Worm (Caenorhabditis elegans) whole organism, young adult: Measurements from ENCODE around the gene F43C11.10.

Experiments
- B0261.1 ChIP-seq: sonication (generic microtip); optimal IDR thresholded peaks from 2 replicates; lab custom pipeline; 2016; ENCODE audit warnings: mild to moderate bottlenecking, missing genetic modification characterization, moderate library complexity, missing compliant biosample characterization
- C06A6.2 ChIP-seq: fragments of 200-800 bp; sonication (Bioruptor generic); conservative IDR thresholded peaks from 2 replicates; pipeline ENCODE4 v1.3.6; 2022; ENCODE audit warnings: missing genetic modification characterization, missing compliant biosample characterization
- F52B5.7 ChIP-seq: sonication (generic microtip); optimal IDR thresholded peaks from 2 replicates; lab custom pipeline; 2016; ENCODE audit warnings: mild to moderate bottlenecking, missing genetic modification characterization, missing compliant biosample characterization
- F57C9.4 ChIP-seq: sonication (generic microtip); optimal IDR thresholded peaks from 2 replicates; lab custom pipeline; 2017; ENCODE audit warnings: mild to moderate bottlenecking, missing genetic modification characterization, missing compliant biosample characterization
- K12H6.12 ChIP-seq: fragments of 200-800 bp; sonication (Bioruptor generic); optimal IDR thresholded peaks from 2 replicates; lab custom pipeline; 2018; ENCODE audit warnings: mild to moderate bottlenecking, missing genetic modification characterization, missing compliant biosample characterization
- T26A5.8 ChIP-seq: sonication (generic microtip); optimal IDR thresholded peaks from 2 replicates; lab custom pipeline; 2016; ENCODE audit warnings: missing genetic modification characterization, missing compliant biosample characterization
- Y53G8AR.9 ChIP-seq: fragments of 200-800 bp; sonication (Bioruptor generic); conservative IDR thresholded peaks from 2 replicates; pipeline ENCODE4 v1.3.6; 2022; ENCODE audit warnings: missing genetic modification reagents, missing genetic modification characterization, missing compliant biosample characterization
- Y56A3A.18 ChIP-seq: fragments of 200-800 bp; sonication (Bioruptor generic); IDR thresholded peaks from 2 replicates; pipeline ENCODE4 v1.3.6; 2022; ENCODE audit warnings: missing genetic modification reagents, missing genetic modification characterization, missing compliant biosample characterization
- Y79H2A.3 ChIP-seq: fragments of 200-800 bp; sonication (Bioruptor generic); conservative IDR thresholded peaks from 2 replicates; pipeline ENCODE4 v1.3.6; 2022; ENCODE audit warnings: missing genetic modification reagents, missing genetic modification characterization, missing compliant biosample characterization
- ZK185.1 ChIP-seq: sonication (generic microtip); optimal IDR thresholded peaks from 2 replicates; lab custom pipeline; 2016; ENCODE audit warnings: mild to moderate bottlenecking, missing genetic modification characterization, missing compliant biosample characterization; ENCODE audit not compliant: poor library complexity, severe bottlenecking
- aptf-2 ChIP-seq: fragments of 200-800 bp; sonication (Bioruptor generic); conservative IDR thresholded peaks from 2 replicates; pipeline ENCODE4 v1.3.6; 2022; ENCODE audit warnings: missing genetic modification reagents, missing genetic modification characterization, missing compliant biosample characterization
- atf-7 ChIP-seq: sonication (generic microtip); optimal IDR thresholded peaks from 2 replicates; lab custom pipeline; 2017; ENCODE audit warnings: mild to moderate bottlenecking, missing genetic modification characterization, missing compliant biosample characterization
- attf-5 ChIP-seq: fragments of 200-800 bp; sonication (Bioruptor generic); optimal IDR thresholded peaks from 2 replicates; lab custom pipeline; 2018; ENCODE audit warnings: mild to moderate bottlenecking, missing genetic modification characterization, missing compliant biosample characterization
- ceh-100 ChIP-seq: fragments of 200-800 bp; sonication (Bioruptor generic); IDR thresholded peaks from 2 replicates; pipeline ENCODE4 v1.3.6; 2022; ENCODE audit warnings: missing genetic modification reagents, missing genetic modification characterization, missing compliant biosample characterization
- ceh-27 ChIP-seq: fragments of 200-800 bp; sonication (Bioruptor generic); optimal IDR thresholded peaks from 2 replicates; lab custom pipeline; 2018; ENCODE audit warnings: mild to moderate bottlenecking, missing genetic modification characterization, moderate library complexity, missing compliant biosample characterization
- ceh-40 ChIP-seq: fragments of 200-800 bp; sonication (Bioruptor generic); IDR thresholded peaks from 2 replicates; pipeline ENCODE4 v1.3.6; 2022; ENCODE audit warnings: missing genetic modification characterization, missing compliant biosample characterization
- die-1 ChIP-seq: sonication (generic microtip); optimal IDR thresholded peaks from 2 replicates; lab custom pipeline; 2016; ENCODE audit warnings: missing genotype, mild to moderate bottlenecking, missing genetic modification characterization, missing compliant biosample characterization
- dox-1 ChIP-seq: fragments of 200-800 bp; sonication (Bioruptor generic); IDR thresholded peaks from 2 replicates; pipeline ENCODE4 v1.3.6; 2022; ENCODE audit warnings: missing genetic modification reagents, missing genetic modification characterization, missing compliant biosample characterization
- egrh-3 ChIP-seq: fragments of 200-800 bp; sonication (Bioruptor generic); IDR thresholded peaks from 2 replicates; pipeline ENCODE4 v1.3.6; 2022; ENCODE audit warnings: missing genetic modification reagents, missing genetic modification characterization, missing compliant biosample characterization
- ekl-4 ChIP-seq: fragments of 200-800 bp; sonication (Bioruptor generic); IDR thresholded peaks from 2 replicates; pipeline ENCODE4 v1.3.6; 2022; ENCODE audit warnings: missing genetic modification reagents, missing genetic modification characterization, missing compliant biosample characterization
- gei-17 ChIP-seq: fragments of 200-800 bp; sonication (Bioruptor generic); optimal IDR thresholded peaks from 2 replicates; lab custom pipeline; 2018; ENCODE audit warnings: mild to moderate bottlenecking, missing genetic modification characterization, missing compliant biosample characterization
- hlh-26 ChIP-seq: fragments of 200-800 bp; sonication (Bioruptor generic); conservative IDR thresholded peaks from 2 replicates; pipeline ENCODE4 v1.3.6; 2022; ENCODE audit warnings: missing genetic modification reagents, missing genetic modification characterization, missing compliant biosample characterization
- hmg-1.2 ChIP-seq: fragments of 200-800 bp; sonication (Bioruptor generic); IDR thresholded peaks from 2 replicates; pipeline ENCODE4 v1.3.6; 2022; ENCODE audit warnings: missing genetic modification reagents, missing genetic modification characterization, missing compliant biosample characterization
- hrde-1 ChIP-seq: sonication (generic microtip); optimal IDR thresholded peaks from 2 replicates; lab custom pipeline; 2016; ENCODE audit warnings: missing genetic modification characterization, mild to moderate bottlenecking, missing compliant biosample characterization, moderate library complexity, missing genotype, missing genetic modification reagents, borderline replicate concordance
- lin-35 ChIP-seq, 3 experiments: fragments of 150-350 bp in 2 of 3; sonication (generic microtip) in 1 of 3; optimal IDR thresholded peaks; 2 replicates each; lab custom pipeline; 2014 to 2018; ENCODE audit warnings: missing biosample characterization in 3 of 3, missing genetic modification characterization in 3 of 3, missing genetic modification reagents in 3 of 3
- madf-3 ChIP-seq: fragments of 200-800 bp; sonication (Bioruptor generic); IDR thresholded peaks from 2 replicates; pipeline ENCODE4 v1.3.6; 2022; ENCODE audit warnings: missing genetic modification reagents, missing genetic modification characterization, missing compliant biosample characterization
- nhr-120 ChIP-seq: fragments of 200-800 bp; sonication (Bioruptor generic); IDR thresholded peaks from 2 replicates; pipeline ENCODE4 v1.3.6; 2022; ENCODE audit warnings: missing genetic modification characterization, missing compliant biosample characterization
- nhr-80 ChIP-seq: sonication (generic microtip); optimal IDR thresholded peaks from 2 replicates; lab custom pipeline; 2016; ENCODE audit warnings: missing genetic modification characterization, missing compliant biosample characterization
- pbrm-1 ChIP-seq: fragments of 200-800 bp; sonication (Bioruptor generic); IDR thresholded peaks from 2 replicates; pipeline ENCODE4 v1.3.6; 2022; ENCODE audit warnings: missing genetic modification reagents, missing genetic modification characterization, missing compliant biosample characterization
- pha-4 ChIP-seq: fragments of 150-350 bp; sonication (generic microtip); optimal IDR thresholded peaks from 2 replicates; lab custom pipeline; 2014; ENCODE audit warnings: missing biosample characterization, missing genetic modification reagents, missing genetic modification characterization
- sea-2 ChIP-seq: fragments of 200-800 bp; sonication (Bioruptor generic); IDR thresholded peaks from 2 replicates; pipeline ENCODE4 v1.3.6; 2022; ENCODE audit warnings: missing genetic modification characterization, missing compliant biosample characterization
- snpc-1.1 ChIP-seq: sonication (generic microtip); optimal IDR thresholded peaks from 2 replicates; lab custom pipeline; 2017; ENCODE audit warnings: missing genetic modification characterization, mild to moderate bottlenecking, missing compliant biosample characterization, antibody characterized with exemption, moderate library complexity, missing genotype, missing genetic modification reagents; ENCODE audit not compliant: insufficient read depth
- snpc-3.4 ChIP-seq: sonication (generic microtip); optimal IDR thresholded peaks from 2 replicates; lab custom pipeline; 2017; ENCODE audit warnings: missing genetic modification characterization, mild to moderate bottlenecking, missing compliant biosample characterization, antibody characterized with exemption, moderate library complexity, missing genotype, missing genetic modification reagents
- snpc-4 ChIP-seq, 5 experiments: fragments of 150-350 bp in 1 of 5; sonication (generic microtip) in 4 of 5; optimal IDR thresholded peaks; 2 replicates each; lab custom pipeline; 2014 to 2018; ENCODE audit warnings: missing genetic modification characterization in 5 of 5, missing biosample characterization in 3 of 5, antibody characterized with exemption in 2 of 5, mild to moderate bottlenecking in 2 of 5, missing compliant biosample characterization in 2 of 5, missing genotype in 2 of 5, moderate library complexity in 2 of 5, missing genetic modification reagents in 1 of 5
- sptf-2 ChIP-seq: fragments of 200-800 bp; sonication (Bioruptor generic); optimal IDR thresholded peaks from 2 replicates; lab custom pipeline; 2018; ENCODE audit warnings: mild to moderate bottlenecking, missing genetic modification characterization, missing compliant biosample characterization
- tbp1 ChIP-seq: fragments of 200-800 bp; sonication (Bioruptor generic); optimal IDR thresholded peaks from 2 replicates; lab custom pipeline; 2018; ENCODE audit warnings: mild to moderate bottlenecking, missing genetic modification characterization, missing compliant biosample characterization
- tbx-9 ChIP-seq: sonication (generic microtip); optimal IDR thresholded peaks from 2 replicates; lab custom pipeline; 2016; ENCODE audit warnings: borderline replicate concordance, missing genetic modification characterization, inconsistent platforms, missing compliant biosample characterization
- tlf-1 ChIP-seq: fragments of 200-800 bp; sonication (Bioruptor generic); optimal IDR thresholded peaks from 2 replicates; lab custom pipeline; 2018; ENCODE audit warnings: mild to moderate bottlenecking, missing genetic modification characterization, missing compliant biosample characterization
- unc-62 ChIP-seq: fragments of 150-350 bp; optimal IDR thresholded peaks from 2 replicates; lab custom pipeline; 2014; ENCODE audit warnings: missing biosample characterization, missing genetic modification reagents, missing genetic modification characterization
- zfh-2 ChIP-seq: fragments of 200-800 bp; sonication (Bioruptor generic); conservative IDR thresholded peaks from 2 replicates; pipeline ENCODE4 v1.3.6; 2022; ENCODE audit warnings: missing genetic modification reagents, missing genetic modification characterization, missing compliant biosample characterization
- ztf-22 ChIP-seq: fragments of 200-800 bp; sonication (Bioruptor generic); optimal IDR thresholded peaks from 2 replicates; lab custom pipeline; 2018; ENCODE audit warnings: mild to moderate bottlenecking, missing genetic modification characterization, moderate library complexity, missing compliant biosample characterization
- ztf-26 ChIP-seq: sonication (generic microtip); optimal IDR thresholded peaks from 2 replicates; lab custom pipeline; 2017; ENCODE audit warnings: missing genetic modification characterization, missing compliant biosample characterization
- ztf-3 ChIP-seq: fragments of 200-800 bp; sonication (Bioruptor generic); optimal IDR thresholded peaks from 2 replicates; lab custom pipeline; 2018; ENCODE audit warnings: mild to moderate bottlenecking, missing genetic modification characterization, missing compliant biosample characterization

The F43C11.10 gene

DNA sequence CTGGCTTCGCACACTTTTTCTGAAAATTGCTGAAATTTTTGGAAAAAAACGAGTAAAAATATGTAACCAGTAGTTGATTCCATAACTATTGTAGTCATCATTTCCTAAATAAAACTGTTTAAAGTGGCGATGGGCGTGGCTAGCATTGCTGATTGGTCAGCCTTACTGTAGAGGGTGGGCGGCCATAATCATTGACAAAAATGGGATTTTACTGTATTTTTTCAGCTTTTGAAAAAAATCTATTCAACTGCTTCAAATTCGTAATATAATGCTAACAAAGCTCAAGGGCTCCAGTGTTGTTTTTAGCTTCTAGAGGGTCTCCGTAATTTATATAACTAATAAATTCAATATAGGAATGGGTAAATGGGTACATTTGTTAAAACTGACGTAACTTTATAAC is 27.7 kb upstream of the F43C11.10 start, which contains the start of gene F16G10.7 (continued):
- TF ChIP-seq zfh-2 (GFP tag; lab: Robert Waterston, UW) (no peak), nhr-120 (GFP tag; lab: Robert Waterston, UW) (no peak)

- peak; percentile 55; the same call in 1 of the 2 replicates for TF ChIP-seq egrh-3 (GFP tag; lab: Robert Waterston, UW)
- TF ChIP-seq hmg-1.2 (GFP tag; lab: Robert Waterston, UW), result no peak
Measured at ce11 chrII:2379673-2380072, 27.2 kb upstream of the F43C11.10 start.

- no peak for TF ChIP-seq pha-4 (tag; lab: Kevin White, UChicago)
- peak; percentile 61 for TF ChIP-seq C06A6.2 (GFP tag; lab: Robert Waterston, UW)
- TF ChIP-seq aptf-2, result no peak
- TF ChIP-seq B0261.1 (tag; lab: Kevin White, UChicago), result no peak
- TF ChIP-seq tbp1 (GFP tag; lab: Kevin White, UChicago), result peak; percentile 65
- no peak for TF ChIP-seq hrde-1
- TF ChIP-seq ztf-26, result peak; percentile 19
- peak; percentile 64 for TF ChIP-seq sptf-2 (GFP tag; lab: Kevin White, UChicago)
- peak; percentile 3 for TF ChIP-seq attf-5 (GFP tag; lab: Kevin White, UChicago)
- no peak for TF ChIP-seq ceh-27 (GFP tag; lab: Kevin White, UChicago)
- no peak for TF ChIP-seq F52B5.7 (tag; lab: Kevin White, UChicago)
- no peak for TF ChIP-seq ekl-4 (GFP tag; lab: Robert Waterston, UW)
- no peak for TF ChIP-seq sea-2 (GFP tag; lab: Robert Waterston, UW)
- peak; percentile 84 for TF ChIP-seq tlf-1 (GFP tag; lab: Kevin White, UChicago)
- TF ChIP-seq snpc-1.1 (tag; lab: Kevin White, UChicago), result no peak
- no peak for TF ChIP-seq hlh-26 (GFP tag; lab: Robert Waterston, UW)
- peak; percentile 100 for TF ChIP-seq nhr-80 (tag; lab: Kevin White, UChicago)
- TF ChIP-seq T26A5.8 (tag; lab: Kevin White, UChicago), result no peak
- no peak for TF ChIP-seq ceh-100 (GFP tag; lab: Robert Waterston, UW)
- TF ChIP-seq snpc-4 (GFP tag; optimal IDR thresholded peaks at IDR 0.05; lab: Kevin White, UChicago), result no peak
- TF ChIP-seq snpc-4 (tag; optimal IDR thresholded peaks at IDR 0.05; lab: Kevin White, UChicago), result peak in 1 of 4 experiments; percentile 44
- TF ChIP-seq madf-3 (GFP tag; lab: Robert Waterston, UW), result no peak
- peak; percentile 78 for TF ChIP-seq unc-62 (GFP tag; lab: Kevin White, UChicago)
- peak; percentile 80 for TF ChIP-seq ztf-3 (GFP tag; lab: Kevin White, UChicago)
- peak; percentile 90; the same call in 1 of the 2 replicates for TF ChIP-seq dox-1 (GFP tag; lab: Robert Waterston, UW)
- TF ChIP-seq pbrm-1 (GFP tag; lab: Robert Waterston, UW), result peak; percentile 28; the same call in 1 of the 2 replicates
- no peak for TF ChIP-seq ZK185.1
- TF ChIP-seq K12H6.12 (tag; lab: Kevin White, UChicago), result no peak
- TF ChIP-seq F57C9.4 (tag; lab: Kevin White, UChicago), result no peak
- TF ChIP-seq lin-35 (GFP tag; optimal IDR thresholded peaks at IDR 0.05; lab: Kevin White, UChicago), result no peak
- 0 out of 2 replicates have a peak, but pooled peaks have one; percentile 2 for TF ChIP-seq ceh-40
- 0 out of 2 replicates have a peak, but pooled peaks have one; percentile 55 for TF ChIP-seq Y53G8AR.9 (GFP tag; lab: Robert Waterston, UW)
- peak; percentile 61 for TF ChIP-seq gei-17
- TF ChIP-seq Y56A3A.18 (GFP tag; lab: Robert Waterston, UW), result peak; percentile 51; the same call in 1 of the 2 replicates
- no peak for TF ChIP-seq die-1 (tag; lab: Kevin White, UChicago)
- TF ChIP-seq tbx-9 (tag; lab: Kevin White, UChicago), result no peak
- TF ChIP-seq ztf-22 (GFP tag; lab: Kevin White, UChicago), result peak; percentile 100
- peak; percentile 99 for TF ChIP-seq atf-7 (tag; lab: Kevin White, UChicago)
- TF ChIP-seq Y79H2A.3 (GFP tag; lab: Robert Waterston, UW), result no peak
- TF ChIP-seq snpc-3.4 (tag; lab: Kevin White, UChicago), result no peak
Measured at ce11 chrII:2378465-2379009, 26.1 kb upstream of the F43C11.10 start.
